Fruit fly (Drosophila melanogaster): ENCODE measurements around the gene CG11865.

DNA sequence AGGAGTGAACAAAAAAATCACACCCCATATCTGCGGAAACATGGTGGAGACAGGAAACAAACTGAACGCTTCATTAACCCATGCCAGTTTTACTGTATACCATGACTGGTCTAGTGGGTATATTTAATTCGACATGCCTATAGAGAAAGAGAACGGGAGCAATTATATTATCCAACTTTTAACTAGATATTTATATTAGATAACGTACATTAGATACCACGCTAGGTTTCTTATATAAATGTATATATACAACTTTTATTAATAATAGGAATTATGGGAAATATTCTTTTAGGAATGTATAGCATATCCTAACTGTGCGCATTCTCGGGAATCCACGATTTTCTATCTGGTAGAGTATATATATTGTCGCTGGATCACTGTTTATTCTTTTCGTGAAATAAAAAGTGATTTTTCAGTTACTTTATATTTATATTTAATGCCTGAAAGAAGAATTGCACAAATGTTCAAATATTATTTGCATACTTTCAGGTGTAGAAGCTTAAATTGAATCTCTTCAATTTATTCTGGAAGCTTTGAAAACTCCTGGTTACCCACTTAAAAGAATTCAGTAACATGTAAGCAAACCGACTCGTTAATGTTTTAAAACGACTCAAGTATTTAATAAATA is 3.4 kb upstream of the CG11865 start, which contains the start of gene Semp1:
- no peak for TF ChIP-seq Dfd (GFP tag; optimal IDR thresholded peaks at IDR 0.05)
- TF ChIP-seq usp (GFP tag; optimal IDR thresholded peaks at IDR 0.05) = no peak
- TF ChIP-seq h (GFP tag; optimal IDR thresholded peaks at IDR 0.05) = no peak
- TF ChIP-seq Vsx2 (GFP tag; optimal IDR thresholded peaks at IDR 0.05; ENCODE audit: partially characterized antibody) = no peak
- no peak for TF ChIP-seq brk (GFP tag; optimal IDR thresholded peaks at IDR 0.05)
- TF ChIP-seq Dif (GFP tag; optimal IDR thresholded peaks at IDR 0.05; ENCODE audit: partially characterized antibody) = no peak
- TF ChIP-seq CG32264 (GFP tag; optimal IDR thresholded peaks at IDR 0.05) = no peak
- no peak for TF ChIP-seq fru (GFP tag; optimal IDR thresholded peaks at IDR 0.05)
- TF ChIP-seq GATAd (GFP tag; optimal IDR thresholded peaks at IDR 0.05) = no peak
- TF ChIP-seq pan (optimal IDR thresholded peaks at IDR 0.05) = no peak
- TF ChIP-seq Jra (GFP tag; optimal IDR thresholded peaks at IDR 0.05) = no peak
- TF ChIP-seq CrebA (GFP tag; optimal IDR thresholded peaks at IDR 0.05; ENCODE audit: borderline replicate concordance) = no peak
